Fruit fly (Drosophila melanogaster): Measurements from ENCODE around the gene CG32333.

DNA sequence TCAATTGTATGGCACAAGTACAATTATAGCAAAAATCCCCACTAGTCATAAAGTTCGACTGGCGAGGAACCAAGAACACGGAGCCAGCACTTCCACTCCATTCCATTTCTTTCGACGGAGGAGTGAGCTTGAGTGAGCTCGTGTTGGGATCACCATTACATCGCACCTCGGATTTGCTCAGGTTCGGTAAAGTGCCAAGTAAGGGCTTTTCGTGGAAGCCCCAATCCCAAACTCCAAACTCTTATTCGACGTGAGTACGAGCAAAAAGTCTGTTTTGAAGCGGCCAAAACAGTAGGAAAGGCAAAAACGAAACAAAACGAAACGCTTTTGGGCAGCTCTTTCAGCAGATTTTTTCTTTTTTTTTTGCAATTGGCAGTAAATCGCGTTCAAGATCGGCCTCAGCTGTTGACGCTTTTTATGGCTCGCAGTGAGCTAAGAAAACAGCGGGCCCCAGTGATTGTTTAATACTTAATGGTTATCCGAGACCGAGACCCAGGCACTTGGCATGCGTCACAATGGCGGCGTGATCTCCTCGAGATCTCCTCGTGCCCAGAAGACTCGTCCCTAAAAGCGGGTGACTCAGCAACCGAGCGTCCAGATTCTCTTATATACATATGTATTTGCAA, 45.3 kb downstream of the CG32333 start:
- TF ChIP-seq Ets21C (GFP tag; optimal IDR thresholded peaks at IDR 0.05) = no peak
- TF ChIP-seq Hr39 (GFP tag; optimal IDR thresholded peaks at IDR 0.05) = no peak
- no peak for TF ChIP-seq fd59A (GFP tag; optimal IDR thresholded peaks at IDR 0.05)
- TF ChIP-seq CG16779 (tag; optimal IDR thresholded peaks at IDR 0.05) = peak; percentile 18
- TF ChIP-seq Lpt (GFP tag; optimal IDR thresholded peaks at IDR 0.05) = no peak
- no peak for TF ChIP-seq Blimp-1 (GFP tag; optimal IDR thresholded peaks at IDR 0.05)
- peak in 1 of 2 experiments; percentile 39 for TF ChIP-seq ss (GFP tag; optimal IDR thresholded peaks at IDR 0.05)
- peak; percentile 21 for TF ChIP-seq Met (GFP tag; optimal IDR thresholded peaks at IDR 0.05)
- no peak for TF ChIP-seq CG3032 (tag; optimal IDR thresholded peaks at IDR 0.05)
- TF ChIP-seq acj6 (GFP tag; optimal IDR thresholded peaks at IDR 0.05) = no peak
- TF ChIP-seq CG1621 (tag; optimal IDR thresholded peaks at IDR 0.05) = no peak
- TF ChIP-seq esn (GFP tag; optimal IDR thresholded peaks at IDR 0.05) = peak; percentile 28
